Worm (Caenorhabditis elegans) whole organism, L1 larva: Measurements from ENCODE around the gene cest-6.

ENCODE experiments used
- F16B12.6 ChIP-seq: fragments of 150-350 bp; optimal IDR thresholded peaks from 2 replicates; lab custom pipeline; 2014; ENCODE audit warnings: missing biosample characterization, missing genetic modification characterization
- aha-1 ChIP-seq: fragments of 150-350 bp; optimal IDR thresholded peaks from 2 replicates; lab custom pipeline; 2014; ENCODE audit warnings: missing biosample characterization, missing genetic modification characterization
- aly-2 ChIP-seq: fragments of 150-350 bp; optimal IDR thresholded peaks from 2 replicates; lab custom pipeline; 2014; ENCODE audit warnings: missing biosample characterization, missing genetic modification characterization
- ceh-8 ChIP-seq: fragments of 200-800 bp; sonication (Bioruptor generic); optimal IDR thresholded peaks from 2 replicates; lab custom pipeline; 2018; ENCODE audit warnings: mild to moderate bottlenecking, missing genetic modification characterization, moderate library complexity, missing compliant biosample characterization
- dpl-1 ChIP-seq, 3 experiments: fragments of 150-350 bp in 2 of 3; sonication (generic microtip) in 1 of 3; optimal IDR thresholded peaks; 2 replicates each; lab custom pipeline; 2014 to 2017; ENCODE audit warnings: missing biosample characterization in 3 of 3, missing genetic modification characterization in 3 of 3, missing genetic modification reagents in 3 of 3
- efl-1 ChIP-seq, 4 experiments: fragments of 150-350 bp; optimal IDR thresholded peaks in 3 of 4; peaks in 1 of 4; 1 replicate in 1 of 4; 2 replicates in 3 of 4; lab custom pipeline; 2014; ENCODE audit warnings: missing biosample characterization in 2 of 4, missing genetic modification characterization in 2 of 4, missing genetic modification reagents in 2 of 4
- efl-3 ChIP-seq: fragments of 200-800 bp; sonication (Bioruptor generic); optimal IDR thresholded peaks from 2 replicates; lab custom pipeline; 2018; ENCODE audit warnings: mild to moderate bottlenecking, missing genetic modification characterization, missing compliant biosample characterization
- egl-13 ChIP-seq: sonication (generic microtip); optimal IDR thresholded peaks from 2 replicates; lab custom pipeline; 2016; ENCODE audit warnings: missing genotype, missing genetic modification reagents, missing genetic modification characterization, missing compliant biosample characterization
- elt-3 ChIP-seq, 6 experiments: fragments of 150-350 bp in 1 of 6; sonication (generic microtip); optimal IDR thresholded peaks; 2 replicates each; lab custom pipeline; 2017 to 2018; ENCODE audit warnings: missing biosample characterization in 6 of 6, missing genetic modification characterization in 6 of 6, inconsistent platforms in 1 of 6
- ets-5 ChIP-seq: fragments of 200-800 bp; sonication (Bioruptor generic); IDR thresholded peaks from 2 replicates; pipeline ENCODE4 v1.3.6; 2022; ENCODE audit warnings: missing genetic modification characterization, missing compliant biosample characterization
- fkh-10 ChIP-seq: sonication (generic microtip); optimal IDR thresholded peaks from 2 replicates; lab custom pipeline; 2017; ENCODE audit warnings: missing biosample characterization, missing genetic modification reagents, missing genetic modification characterization
- fkh-4 ChIP-seq: sonication (generic microtip); optimal IDR thresholded peaks from 2 replicates; lab custom pipeline; 2016; ENCODE audit warnings: missing compliant biosample characterization, missing genetic modification characterization, borderline replicate concordance
- fkh-8 ChIP-seq: sonication (generic microtip); optimal IDR thresholded peaks from 2 replicates; lab custom pipeline; 2016; ENCODE audit warnings: mild to moderate bottlenecking, missing genetic modification characterization, missing compliant biosample characterization
- lin-14 ChIP-seq: fragments of 200-800 bp; sonication (Bioruptor generic); optimal IDR thresholded peaks from 2 replicates; lab custom pipeline; 2018; ENCODE audit warnings: mild to moderate bottlenecking, missing genetic modification characterization, moderate library complexity, missing compliant biosample characterization
- lin-35 ChIP-seq, 2 experiments: fragments of 150-350 bp; optimal IDR thresholded peaks; 2 replicates each; lab custom pipeline; 2014; ENCODE audit warnings: missing biosample characterization in 2 of 2, missing genetic modification characterization in 2 of 2, missing genetic modification reagents in 2 of 2
- lir-3 ChIP-seq: sonication (generic microtip); optimal IDR thresholded peaks from 2 replicates; lab custom pipeline; 2016; ENCODE audit warnings: mild to moderate bottlenecking, missing genetic modification characterization, moderate library complexity, missing compliant biosample characterization; ENCODE audit not compliant: poor library complexity
- lsy-2 ChIP-seq, 2 experiments: fragments of 150-350 bp; optimal IDR thresholded peaks; 2 replicates each; lab custom pipeline; 2014; ENCODE audit warnings: missing biosample characterization in 2 of 2, missing genetic modification characterization in 2 of 2
- mab-9 ChIP-seq: fragments of 200-800 bp; sonication (Bioruptor generic); IDR thresholded peaks from 2 replicates; pipeline ENCODE4 v1.3.6; 2022; ENCODE audit warnings: missing genetic modification reagents, missing genetic modification characterization, missing compliant biosample characterization
- mep-1 ChIP-seq: fragments of 150-350 bp; optimal IDR thresholded peaks from 2 replicates; lab custom pipeline; 2014; ENCODE audit warnings: missing biosample characterization, missing genetic modification characterization
- nhr-12 ChIP-seq: sonication (generic microtip); optimal IDR thresholded peaks from 2 replicates; lab custom pipeline; 2017; ENCODE audit warnings: missing biosample characterization, missing genetic modification characterization
- nhr-20 ChIP-seq: sonication (generic microtip); optimal IDR thresholded peaks from 2 replicates; lab custom pipeline; 2016; ENCODE audit warnings: mild to moderate bottlenecking, missing genetic modification characterization, missing compliant biosample characterization
- nhr-47 ChIP-seq: sonication (generic microtip); optimal IDR thresholded peaks from 2 replicates; lab custom pipeline; 2016; ENCODE audit warnings: mild to moderate bottlenecking, missing genetic modification characterization, moderate library complexity, missing compliant biosample characterization
- nhr-71 ChIP-seq: sonication (generic microtip); optimal IDR thresholded peaks from 2 replicates; lab custom pipeline; 2016; ENCODE audit warnings: mild to moderate bottlenecking, missing genetic modification characterization, moderate library complexity, missing compliant biosample characterization
- snpc-4 ChIP-seq: fragments of 150-350 bp; optimal IDR thresholded peaks from 2 replicates; lab custom pipeline; 2014; ENCODE audit warnings: missing biosample characterization, missing genetic modification characterization
- snu-23 ChIP-seq: sonication (generic microtip); optimal IDR thresholded peaks from 2 replicates; lab custom pipeline; 2016; ENCODE audit warnings: missing genetic modification characterization, missing compliant biosample characterization
- sox-4 ChIP-seq: sonication (generic microtip); optimal IDR thresholded peaks from 2 replicates; lab custom pipeline; 2016; ENCODE audit warnings: missing genetic modification characterization, missing compliant biosample characterization
- sptf-1 ChIP-seq: fragments of 150-350 bp; optimal IDR thresholded peaks from 2 replicates; lab custom pipeline; 2014; ENCODE audit warnings: missing biosample characterization, missing genetic modification characterization
- tbx-2 ChIP-seq: sonication (generic microtip); optimal IDR thresholded peaks from 2 replicates; lab custom pipeline; 2016; ENCODE audit warnings: missing genetic modification characterization, missing compliant biosample characterization
- unc-130 ChIP-seq: fragments of 150-350 bp; optimal IDR thresholded peaks from 2 replicates; lab custom pipeline; 2017; ENCODE audit warnings: missing biosample characterization, missing genetic modification characterization, inconsistent platforms
- unc-30 ChIP-seq: sonication (generic microtip); optimal IDR thresholded peaks from 2 replicates; lab custom pipeline; 2017; ENCODE audit warnings: missing biosample characterization, missing genetic modification characterization
- unc-86 ChIP-seq: sonication (generic microtip); optimal IDR thresholded peaks from 2 replicates; lab custom pipeline; 2016; ENCODE audit warnings: missing genetic modification characterization, missing compliant biosample characterization
- unc-98 ChIP-seq: fragments of 200-800 bp; sonication (Bioruptor generic); IDR thresholded peaks from 2 replicates; pipeline ENCODE4 v1.3.6; 2022; ENCODE audit warnings: missing genetic modification characterization, missing compliant biosample characterization
- zag-1 ChIP-seq: fragments of 150-350 bp; optimal IDR thresholded peaks from 2 replicates; lab custom pipeline; 2014; ENCODE audit warnings: missing biosample characterization, missing genetic modification characterization

Gene cest-6

DNA sequence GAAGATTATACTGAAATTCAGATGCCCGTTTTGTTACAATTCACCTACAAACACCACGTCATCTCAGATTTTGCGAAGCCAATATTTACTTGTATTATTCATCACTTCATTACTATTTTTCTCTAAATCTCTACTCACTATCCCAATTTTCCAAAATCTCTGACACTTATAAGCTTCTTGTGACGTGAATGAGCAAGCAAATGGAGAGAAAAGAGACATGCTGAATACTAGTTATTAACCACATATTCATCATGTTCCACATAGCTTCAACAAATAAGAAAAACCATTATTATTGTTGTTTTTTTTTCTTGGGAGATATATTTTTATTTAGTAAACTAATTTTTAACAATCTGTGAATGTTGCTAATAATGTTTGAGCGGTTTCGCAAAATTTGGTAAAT, 22.9 kb upstream of the cest-6 start (continued):
- TF ChIP-seq elt-3 (tag; optimal IDR thresholded peaks at IDR 0.05; lab: Kevin White, UChicago) (no peak), sox-4 (peak; percentile 34), unc-86 (tag; lab: Kevin White, UChicago) (no peak), snpc-4 (tag; lab: Kevin White, UChicago) (no peak), lir-3 (tag; lab: Kevin White, UChicago) (no peak), fkh-8 (peak; percentile 49)

ce11 chrIV:6946832-6947231, 18.5 kb upstream of the cest-6 start:
- TF ChIP-seq sptf-1 (tag; lab: Kevin White, UChicago) (no peak), lin-14 (GFP tag; lab: Kevin White, UChicago) (peak; percentile 54), nhr-47 (tag; lab: Kevin White, UChicago) (no peak), unc-98 (GFP tag; lab: Robert Waterston, UW) (no peak), fkh-10 (GFP tag; lab: Kevin White, UChicago) (no peak), snu-23 (GFP tag; lab: Kevin White, UChicago) (peak; percentile 23), lin-35 (GFP tag; optimal IDR thresholded peaks at IDR 0.05; lab: Kevin White, UChicago) (peak in 1 of 2 experiments; percentile 4), lsy-2 (tag; optimal IDR thresholded peaks at IDR 0.05; lab: Kevin White, UChicago) (peak in 1 of 2 experiments; percentile 15), egl-13 (no peak), efl-1 (optimal IDR thresholded peaks at IDR 0.05; lab: Kevin White, UChicago) (no peak), efl-1 (GFP tag; optimal IDR thresholded peaks at IDR 0.05 in 1 of 2; lab: Kevin White, UChicago) (peak in 1 of 2 experiments; percentile 10), dpl-1 (GFP tag; optimal IDR thresholded peaks at IDR 0.05; lab: Kevin White, UChicago) (peak in 1 of 3 experiments; percentile 33), mep-1 (tag; lab: Kevin White, UChicago) (no peak), nhr-71 (tag; lab: Kevin White, UChicago) (peak; percentile 60)

- peak; percentile 35 for TF ChIP-seq lin-14 (GFP tag; lab: Kevin White, UChicago)
- TF ChIP-seq nhr-12 (tag; lab: Kevin White, UChicago): no peak
- peak; percentile 52 for TF ChIP-seq fkh-10 (GFP tag; lab: Kevin White, UChicago)
Observed at ce11 chrIV:6941101-6941500, 12.8 kb upstream of the cest-6 start.

DNA sequence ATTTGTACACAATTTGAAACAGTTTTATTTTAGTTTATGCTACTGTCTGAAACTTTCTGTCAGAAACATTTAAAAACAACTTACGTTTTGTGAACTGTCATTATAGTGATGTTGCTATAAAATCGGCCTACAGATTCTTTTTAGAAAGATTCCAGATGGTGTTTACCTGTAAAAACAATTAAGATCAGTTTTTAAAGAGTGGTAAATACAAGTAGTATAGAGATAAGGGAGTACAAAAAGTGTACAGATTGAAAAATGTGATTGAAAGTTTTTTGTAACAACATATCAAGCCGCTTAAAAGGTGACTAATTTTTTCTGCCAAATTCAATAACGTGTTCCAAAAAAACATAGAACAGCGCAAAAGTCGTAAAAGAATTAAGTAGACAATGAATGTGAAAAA, 9.2 kb upstream of the cest-6 start, which contains the start of gene npr-12:
Gene npr-12, minus strand, starts transcription at position 101 of the 400 bp plus-strand sequence.
- no peak for TF ChIP-seq ets-5 (GFP tag; lab: Robert Waterston, UW)
- TF ChIP-seq unc-30 (tag; lab: Kevin White, UChicago): no peak
- TF ChIP-seq ceh-8 (GFP tag; lab: Kevin White, UChicago): no peak
- no peak for TF ChIP-seq aha-1 (tag; lab: Kevin White, UChicago)
- no peak for TF ChIP-seq F16B12.6 (tag; lab: Kevin White, UChicago)
- no peak for TF ChIP-seq mep-1 (tag; lab: Kevin White, UChicago)
- no peak for TF ChIP-seq zag-1 (tag; lab: Kevin White, UChicago)
- TF ChIP-seq fkh-4 (tag; lab: Kevin White, UChicago): no peak
- TF ChIP-seq unc-130 (tag; lab: Kevin White, UChicago): no peak

- TF ChIP-seq aly-2 (tag; lab: Kevin White, UChicago): no peak
- no peak for TF ChIP-seq efl-1 (optimal IDR thresholded peaks at IDR 0.05; lab: Kevin White, UChicago)
- TF ChIP-seq efl-1 (GFP tag; optimal IDR thresholded peaks at IDR 0.05 in 1 of 2; lab: Kevin White, UChicago): peak in 1 of 2 experiments; percentile 17
Observed at ce11 chrIV:6925520-6925919, 2.8 kb downstream of the cest-6 start.

ce11 chrIV:6923070-6923469, 5.2 kb downstream of the cest-6 start, which contains the start of gene T22D1.1:
Gene T22D1.1, plus strand, starts transcription at chrIV:6923370.
- TF ChIP-seq nhr-20 (no peak), efl-3 (GFP tag; lab: Kevin White, UChicago) (no peak), mab-9 (GFP tag; lab: Robert Waterston, UW) (no peak), tbx-2 (tag; lab: Kevin White, UChicago) (no peak)
